Worm (Caenorhabditis elegans) whole organism, L2 larva: Measurements from ENCODE around the gene fipr-15.

ENCODE experiments used
- elt-1 ChIP-seq: fragments of 150-350 bp; optimal IDR thresholded peaks from 2 replicates; lab custom pipeline; 2014; ENCODE audit warnings: missing biosample characterization, missing genetic modification characterization
- elt-3 ChIP-seq: sonication (generic microtip); optimal IDR thresholded peaks from 2 replicates; lab custom pipeline; 2017; ENCODE audit warnings: missing biosample characterization, missing genetic modification characterization
- fos-1 ChIP-seq: fragments of 150-350 bp; optimal IDR thresholded peaks from 2 replicates; lab custom pipeline; 2014; ENCODE audit warnings: missing biosample characterization, missing genetic modification characterization
- lin-13 ChIP-seq: fragments of 150-350 bp; optimal IDR thresholded peaks from 2 replicates; lab custom pipeline; 2014; ENCODE audit warnings: missing biosample characterization, missing genetic modification reagents, missing genetic modification characterization
- nhr-237 ChIP-seq: fragments of 150-350 bp; optimal IDR thresholded peaks from 2 replicates; lab custom pipeline; 2014; ENCODE audit warnings: missing biosample characterization, missing genetic modification characterization
- unc-39 ChIP-seq: fragments of 150-350 bp; optimal IDR thresholded peaks from 2 replicates; lab custom pipeline; 2014; ENCODE audit warnings: missing biosample characterization, missing genetic modification characterization
- zag-1 ChIP-seq: fragments of 150-350 bp; optimal IDR thresholded peaks from 2 replicates; lab custom pipeline; 2014; ENCODE audit warnings: missing biosample characterization, missing genetic modification characterization

DNA sequence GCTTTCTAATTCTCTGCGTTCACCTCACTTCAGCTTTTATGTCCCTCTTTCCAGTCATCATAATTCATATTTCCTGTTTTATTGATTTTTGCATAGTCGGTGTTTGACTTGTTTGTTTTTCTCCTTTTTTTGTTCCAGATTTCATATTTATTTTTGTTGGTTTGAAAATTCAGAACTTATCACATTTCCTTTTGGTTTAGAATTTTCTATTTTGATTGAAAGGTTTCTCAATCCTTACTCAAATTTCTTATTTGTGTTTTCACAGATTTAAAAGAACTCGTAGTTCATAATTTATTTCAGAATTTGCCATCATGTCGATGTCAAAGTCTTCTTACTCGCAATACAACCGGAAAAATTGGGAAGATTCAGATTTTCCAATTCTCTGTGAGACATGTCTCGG lies 19.3 kb upstream of the fipr-15 start, which contains the start of gene rbm-22:
- no peak for TF ChIP-seq lin-13 (GFP tag; lab: Kevin White, UChicago)
- TF ChIP-seq nhr-237 (tag; lab: Kevin White, UChicago) = no peak
- TF ChIP-seq zag-1 (tag; lab: Kevin White, UChicago) = no peak
- no peak for TF ChIP-seq elt-1
- TF ChIP-seq fos-1 (tag; lab: Kevin White, UChicago) = no peak
- no peak for TF ChIP-seq elt-3 (tag; lab: Kevin White, UChicago)
- TF ChIP-seq unc-39 (tag; lab: Kevin White, UChicago) = no peak
